Fruit fly (Drosophila melanogaster) whole organism, embryonic: ENCODE measurements around the gene CG43055.

Source experiments
- B-H2 ChIP-seq: fragments of 200-800 bp; sonication (Bioruptor generic); optimal IDR thresholded peaks from 2 replicates; lab custom pipeline; 2018; ENCODE audit warnings: missing biosample characterization, mild to moderate bottlenecking, missing genetic modification characterization
- BEAF-32 ChIP-seq: fragments of 200-800 bp; sonication (Bioruptor generic); optimal IDR thresholded peaks from 3 replicates; lab custom pipeline; 2017; ENCODE audit warnings: missing biosample characterization, missing genetic modification characterization, mild to moderate bottlenecking, moderate library complexity, missing genetic modification reagents
- Bgb ChIP-seq: fragments of 200-800 bp; sonication (Bioruptor generic); IDR thresholded peaks from 2 replicates; pipeline ENCODE4 v1.3.6; 2022; ENCODE audit warnings: missing biosample characterization, missing genetic modification characterization; ENCODE audit not compliant: partially characterized antibody
- CG11093 ChIP-seq: fragments of 200-800 bp; sonication (Bioruptor generic); IDR thresholded peaks from 3 replicates; pipeline ENCODE4 v1.3.6; 2022; ENCODE audit warnings: missing biosample characterization, missing genetic modification characterization
- CG14860 ChIP-seq: fragments of 200-800 bp; sonication (Bioruptor generic); IDR thresholded peaks from 3 replicates; pipeline ENCODE4 v1.3.6; 2022; ENCODE audit warnings: missing biosample characterization, missing genetic modification characterization; ENCODE audit not compliant: partially characterized antibody
- CG15514 ChIP-seq: fragments of 200-800 bp; sonication (Bioruptor generic); optimal IDR thresholded peaks from 3 replicates; lab custom pipeline; 2017; ENCODE audit warnings: missing biosample characterization, missing genetic modification characterization, mild to moderate bottlenecking, moderate library complexity, missing genetic modification reagents
- CG17186 ChIP-seq: fragments of 200-800 bp; sonication (Bioruptor generic); optimal IDR thresholded peaks from 3 replicates; lab custom pipeline; 2017; ENCODE audit warnings: missing biosample characterization, missing genetic modification reagents, missing genetic modification characterization
- CG2129 ChIP-seq: fragments of 200-800 bp; sonication (Bioruptor generic); IDR thresholded peaks from 2 replicates; pipeline ENCODE4 v1.3.6; 2022; ENCODE audit warnings: missing biosample characterization, missing genetic modification characterization; ENCODE audit not compliant: partially characterized antibody
- CG3065 ChIP-seq: fragments of 200-800 bp; sonication (Bioruptor generic); optimal IDR thresholded peaks from 2 replicates; lab custom pipeline; 2016; ENCODE audit warnings: missing biosample characterization, missing genetic modification characterization
- CG31388 ChIP-seq: fragments of 200-800 bp; sonication (Bioruptor generic); optimal IDR thresholded peaks from 2 replicates; lab custom pipeline; 2016; ENCODE audit warnings: missing biosample characterization, missing genetic modification characterization
- CG3281 ChIP-seq: fragments of 200-800 bp; sonication (Bioruptor generic); optimal IDR thresholded peaks from 3 replicates; lab custom pipeline; 2017; ENCODE audit warnings: missing biosample characterization, mild to moderate bottlenecking, missing genetic modification characterization
- CG34422 ChIP-seq: fragments of 200-800 bp; sonication (Bioruptor generic); IDR thresholded peaks from 3 replicates; pipeline ENCODE4 v1.3.6; 2022; ENCODE audit warnings: missing biosample characterization, missing genetic modification characterization
- CG4360 ChIP-seq: fragments of 200-800 bp; sonication (Bioruptor generic); IDR thresholded peaks from 2 replicates; pipeline ENCODE4 v1.3.6; 2022; ENCODE audit warnings: missing biosample characterization, missing genetic modification characterization
- CG4617 ChIP-seq: fragments of 200-800 bp; sonication (Bioruptor generic); optimal IDR thresholded peaks from 3 replicates; lab custom pipeline; 2016; ENCODE audit warnings: missing biosample characterization, missing genetic modification characterization, borderline replicate concordance
- CG4820 ChIP-seq: fragments of 200-800 bp; sonication (Bioruptor generic); optimal IDR thresholded peaks from 3 replicates; lab custom pipeline; 2016; ENCODE audit warnings: missing biosample characterization, missing genetic modification characterization
- CG7963 ChIP-seq: fragments of 200-800 bp; sonication (Bioruptor generic); IDR thresholded peaks from 3 replicates; pipeline ENCODE4 v1.3.6; 2022; ENCODE audit warnings: missing biosample characterization, missing genetic modification characterization; ENCODE audit not compliant: partially characterized antibody
- CG8089 ChIP-seq: fragments of 200-800 bp; sonication (Bioruptor generic); optimal IDR thresholded peaks from 3 replicates; lab custom pipeline; 2016; ENCODE audit warnings: missing biosample characterization, missing genetic modification characterization
- Dll ChIP-seq: fragments of 200-800 bp; sonication (Bioruptor generic); IDR thresholded peaks from 4 replicates; pipeline ENCODE4 v1.3.6; 2022; ENCODE audit warnings: missing biosample characterization, missing genetic modification characterization; ENCODE audit not compliant: partially characterized antibody
- Doc3 ChIP-seq: fragments of 200-800 bp; sonication (Bioruptor generic); IDR thresholded peaks from 3 replicates; pipeline ENCODE4 v1.3.6; 2022; ENCODE audit warnings: missing biosample characterization, missing genetic modification characterization; ENCODE audit not compliant: partially characterized antibody
- HLH4C ChIP-seq: fragments of 200-800 bp; sonication (Bioruptor generic); IDR thresholded peaks from 3 replicates; pipeline ENCODE4 v1.3.6; 2022; ENCODE audit warnings: missing biosample characterization, missing genetic modification characterization; ENCODE audit not compliant: partially characterized antibody
- Lhr ChIP-seq: fragments of 200-800 bp; sonication (Bioruptor generic); optimal IDR thresholded peaks from 3 replicates; lab custom pipeline; 2017; ENCODE audit warnings: mild to moderate bottlenecking, missing biosample characterization, missing genetic modification reagents, missing genetic modification characterization
- MBD-R2 ChIP-seq: fragments of 200-800 bp; sonication (Bioruptor generic); IDR thresholded peaks from 2 replicates; pipeline ENCODE4 v1.3.6; 2022; ENCODE audit warnings: missing biosample characterization, missing genetic modification characterization
- Myb ChIP-seq: fragments of 200-800 bp; sonication (Bioruptor generic); optimal IDR thresholded peaks from 2 replicates; lab custom pipeline; 2016; ENCODE audit warnings: missing biosample characterization, missing genetic modification characterization
- NK7.1 ChIP-seq: fragments of 200-800 bp; sonication (Bioruptor generic); optimal IDR thresholded peaks from 3 replicates; lab custom pipeline; 2016; ENCODE audit warnings: missing biosample characterization, missing genetic modification characterization
- Oli ChIP-seq: fragments of 200-800 bp; sonication (Bioruptor generic); optimal IDR thresholded peaks from 2 replicates; lab custom pipeline; 2018; ENCODE audit warnings: missing biosample characterization, mild to moderate bottlenecking, missing genetic modification characterization, moderate library complexity
- Spps ChIP-seq: fragments of 200-800 bp; sonication (Bioruptor generic); optimal IDR thresholded peaks from 2 replicates; lab custom pipeline; 2018; ENCODE audit warnings: missing biosample characterization, mild to moderate bottlenecking, missing genetic modification characterization
- Sry-δ ChIP-seq: fragments of 200-800 bp; sonication (Bioruptor generic); optimal IDR thresholded peaks from 2 replicates; lab custom pipeline; 2016; ENCODE audit warnings: missing biosample characterization, missing genetic modification characterization
- bbx ChIP-seq: fragments of 200-800 bp; sonication (Bioruptor generic); IDR thresholded peaks from 2 replicates; pipeline ENCODE4 v1.3.6; 2022; ENCODE audit warnings: missing biosample characterization, missing genetic modification characterization; ENCODE audit not compliant: partially characterized antibody
- emc ChIP-seq: fragments of 200-800 bp; sonication (Bioruptor generic); optimal IDR thresholded peaks from 2 replicates; lab custom pipeline; 2016; ENCODE audit warnings: missing biosample characterization, missing genetic modification characterization
- gfzf ChIP-seq: fragments of 200-800 bp; sonication (Bioruptor generic); optimal IDR thresholded peaks from 2 replicates; lab custom pipeline; 2016; ENCODE audit warnings: missing biosample characterization, mild to moderate bottlenecking, missing genetic modification characterization, moderate library complexity
- gsb-n ChIP-seq: fragments of 200-800 bp; sonication (Bioruptor generic); optimal IDR thresholded peaks from 3 replicates; lab custom pipeline; 2018; ENCODE audit warnings: missing biosample characterization, mild to moderate bottlenecking, missing genetic modification characterization
- hb ChIP-seq: fragments of 200-800 bp; sonication (Bioruptor generic); IDR thresholded peaks from 3 replicates; pipeline ENCODE4 v1.3.6; 2022; ENCODE audit warnings: missing biosample characterization, missing genetic modification characterization; ENCODE audit not compliant: partially characterized antibody
- hbn ChIP-seq: fragments of 200-800 bp; sonication (Bioruptor generic); IDR thresholded peaks from 2 replicates; pipeline ENCODE4 v1.3.6; 2022; ENCODE audit warnings: missing biosample characterization, missing genetic modification characterization; ENCODE audit not compliant: partially characterized antibody
- hkb ChIP-seq, 2 experiments: fragments of 200-800 bp in 1 of 2; fragments of >200 bp in 1 of 2; sonication (Bioruptor generic) in 1 of 2; IDR thresholded peaks in 1 of 2; optimal IDR thresholded peaks in 1 of 2; 2 replicates each; pipeline versions ENCODE4 v1.3.6 to Lab custom; 2017 to 2022; ENCODE audit warnings: missing biosample characterization in 1 of 2, missing genetic modification characterization in 1 of 2
- jing ChIP-seq: fragments of 200-800 bp; sonication (Bioruptor generic); optimal IDR thresholded peaks from 2 replicates; lab custom pipeline; 2018; ENCODE audit warnings: missing biosample characterization, mild to moderate bottlenecking, missing genetic modification characterization
- lbe ChIP-seq: fragments of 200-800 bp; sonication (Bioruptor generic); optimal IDR thresholded peaks from 2 replicates; lab custom pipeline; 2016; ENCODE audit warnings: missing biosample characterization, mild to moderate bottlenecking, missing genetic modification characterization
- lola ChIP-seq, 3 experiments: fragments of >200 bp in 2 of 3; fragments of 200-800 bp in 1 of 3; sonication (Bioruptor generic) in 1 of 3; optimal IDR thresholded peaks; 2 replicates each; lab custom pipeline; 2017 to 2019; ENCODE audit warnings: missing biosample characterization in 3 of 3, missing genetic modification characterization in 3 of 3, mild to moderate bottlenecking in 1 of 3, moderate library complexity in 1 of 3
- nerfin-2 ChIP-seq: fragments of 200-800 bp; sonication (Bioruptor generic); IDR thresholded peaks from 2 replicates; pipeline ENCODE4 v1.3.6; 2022; ENCODE audit warnings: missing biosample characterization, missing genetic modification characterization; ENCODE audit not compliant: partially characterized antibody
- nmo ChIP-seq: fragments of 200-800 bp; sonication (Bioruptor generic); optimal IDR thresholded peaks from 2 replicates; lab custom pipeline; 2018; ENCODE audit warnings: missing biosample characterization, mild to moderate bottlenecking, missing genetic modification characterization, moderate library complexity
- nom ChIP-seq: fragments of 200-800 bp; sonication (Bioruptor generic); optimal IDR thresholded peaks from 2 replicates; lab custom pipeline; 2017; ENCODE audit warnings: missing biosample characterization, missing genetic modification characterization, mild to moderate bottlenecking, moderate library complexity, missing genetic modification reagents
- prd ChIP-seq, 3 experiments: fragments of >200 bp in 2 of 3; fragments of 200-800 bp in 1 of 3; sonication (Bioruptor generic) in 1 of 3; optimal IDR thresholded peaks in 2 of 3; IDR thresholded peaks in 1 of 3; 2 replicates in 2 of 3; 3 replicates in 1 of 3; pipeline versions ENCODE4 v1.3.6 to Lab custom; 2017 to 2022; ENCODE audit warnings: missing biosample characterization in 1 of 3, missing genetic modification characterization in 1 of 3
- pzg ChIP-seq: fragments of 200-800 bp; sonication (Bioruptor generic); optimal IDR thresholded peaks from 3 replicates; lab custom pipeline; 2018; ENCODE audit warnings: missing biosample characterization, mild to moderate bottlenecking, missing genetic modification characterization, moderate library complexity
- slp2 ChIP-seq: fragments of 200-800 bp; sonication (Bioruptor generic); optimal IDR thresholded peaks from 2 replicates; lab custom pipeline; 2016; ENCODE audit warnings: missing biosample characterization, missing genetic modification characterization
- stwl ChIP-seq: fragments of 200-800 bp; sonication (Bioruptor generic); optimal IDR thresholded peaks from 3 replicates; lab custom pipeline; 2018; ENCODE audit warnings: missing biosample characterization, mild to moderate bottlenecking, missing genetic modification characterization, moderate library complexity
- trh ChIP-seq: fragments of 200-800 bp; sonication (Bioruptor generic); optimal IDR thresholded peaks from 2 replicates; lab custom pipeline; 2016; ENCODE audit warnings: missing biosample characterization, missing genetic modification characterization
- unc-4 ChIP-seq: fragments of 200-800 bp; sonication (Bioruptor generic); IDR thresholded peaks from 2 replicates; pipeline ENCODE4 v1.3.6; 2022; ENCODE audit warnings: missing biosample characterization, missing genetic modification characterization; ENCODE audit not compliant: partially characterized antibody
- unpg ChIP-seq: fragments of 200-800 bp; sonication (Bioruptor generic); optimal IDR thresholded peaks from 3 replicates; lab custom pipeline; 2018; ENCODE audit warnings: missing biosample characterization, mild to moderate bottlenecking, missing genetic modification characterization, moderate library complexity

CG43055 gene

dm6 chr2L:4382522-4382921 lies 28.4 kb upstream of the CG43055 start, which contains the start of gene CG17612 (continued):
- TF ChIP-seq gfzf (GFP tag; lab: Kevin White, UChicago) (no peak), CG8089 (GFP tag; lab: Kevin White, UChicago) (no peak), stwl (tag; lab: Kevin White, UChicago) (peak; percentile 89), CG2129 (GFP tag; lab: Robert Waterston, UW) (no peak), CG14860 (peak; percentile 72), emc (GFP tag; lab: Kevin White, UChicago) (no peak), hb (peak; percentile 59; the same call in 2 of the 3 replicates), Sry-δ (GFP tag; lab: Kevin White, UChicago) (peak; percentile 42), pzg (peak; percentile 45), prd (optimal IDR thresholded peaks at IDR 0.05; lab: Kevin White, UChicago) (no peak), prd (GFP tag; IDR thresholded peaks at IDR 0.05; lab: Robert Waterston, UW) (no peak), slp2 (GFP tag; lab: Kevin White, UChicago) (no peak), MBD-R2 (GFP tag; lab: Robert Waterston, UW) (peak; percentile 92), Myb (GFP tag; lab: Kevin White, UChicago) (peak; percentile 97), CG4820 (GFP tag; lab: Kevin White, UChicago) (no peak), trh (GFP tag; lab: Kevin White, UChicago) (no peak), CG15514 (GFP tag; lab: Kevin White, UChicago) (peak; percentile 5), gsb-n (no peak), NK7.1 (no peak), CG17186 (peak; percentile 88), Bgb (peak; percentile 75), Oli (tag; lab: Kevin White, UChicago) (no peak), hkb (optimal IDR thresholded peaks at IDR 0.05; lab: Kevin White, UChicago) (no peak), hkb (GFP tag; IDR thresholded peaks at IDR 0.05; lab: Robert Waterston, UW) (0 out of 2 replicates have a peak, but pooled peaks have one; percentile 14), CG7963 (GFP tag; lab: Robert Waterston, UW) (peak; percentile 78), HLH4C (peak; percentile 89), CG3065 (no peak), B-H2 (GFP tag; lab: Kevin White, UChicago) (no peak), lola (GFP tag; optimal IDR thresholded peaks at IDR 0.05; lab: Kevin White, UChicago) (no peak), CG4360 (GFP tag; lab: Robert Waterston, UW) (no peak), lbe (GFP tag; lab: Kevin White, UChicago) (no peak), nom (GFP tag; lab: Kevin White, UChicago) (no peak), CG3281 (GFP tag; lab: Kevin White, UChicago) (peak; percentile 61), unc-4 (GFP tag; lab: Robert Waterston, UW) (peak; percentile 62), CG31388 (no peak), CG34422 (peak; percentile 36; the same call in 1 of the 3 replicates), unpg (no peak), CG11093 (no peak), Dll (peak; percentile 74; the same call in 3 of the 4 replicates), Doc3 (GFP tag; lab: Robert Waterston, UW) (peak; percentile 50; the same call in 2 of the 3 replicates), Spps (tag; lab: Kevin White, UChicago) (no peak), nerfin-2 (GFP tag; lab: Robert Waterston, UW) (peak; percentile 65; the same call in 1 of the 2 replicates), Lhr (GFP tag; lab: Kevin White, UChicago) (no peak), BEAF-32 (GFP tag; lab: Kevin White, UChicago) (peak; percentile 47), jing (GFP tag; lab: Kevin White, UChicago) (no peak), bbx (peak; percentile 76), CG4617 (peak; percentile 50), nmo (GFP tag; lab: Kevin White, UChicago) (peak; percentile 7), hbn (peak; percentile 63)
